Worm (Caenorhabditis elegans): ENCODE results near the gene C34E11.2.
A peak's percentile ranks its signal among the peaks of the same experiment; 100 is the strongest.

The C34E11.2 gene

ce11 chrX:11798057-11798555 lies 16.4 kb downstream of the C34E11.2 start, which contains the start of gene rsd-3 (continued):
- no peak for TF ChIP-seq saeg-2 (GFP tag; IDR thresholded peaks at IDR 0.05)
- no peak for TF ChIP-seq unc-130 (GFP tag; optimal IDR thresholded peaks at IDR 0.05)
- no peak for TF ChIP-seq ceh-62 (tag; optimal IDR thresholded peaks at IDR 0.05)
- no peak for TF ChIP-seq tra-1 (GFP tag; IDR thresholded peaks at IDR 0.05)
- peak; percentile 52; the same call in 1 of the 2 replicates for TF ChIP-seq ctbp-1 (GFP tag; IDR thresholded peaks at IDR 0.05)
- TF ChIP-seq daf-8 (GFP tag; IDR thresholded peaks at IDR 0.05), result no peak
- TF ChIP-seq ceh-32 (tag; optimal IDR thresholded peaks at IDR 0.05; ENCODE audit: poor library complexity), result no peak
- TF ChIP-seq R02D3.7 (tag; optimal IDR thresholded peaks at IDR 0.05), result no peak
- no peak for TF ChIP-seq lin-1 (GFP tag; IDR thresholded peaks at IDR 0.05)
- TF ChIP-seq Y48G9A.11 (GFP tag; IDR thresholded peaks at IDR 0.05), result no peak
- no peak for TF ChIP-seq zfp-3 (GFP tag; conservative IDR thresholded peaks at IDR 0.05)
- TF ChIP-seq ceh-82 (tag; optimal IDR thresholded peaks at IDR 0.05), result no peak
- TF ChIP-seq ceh-28 (tag; optimal IDR thresholded peaks at IDR 0.05), result peak; percentile 8
- no peak for TF ChIP-seq ZK546.5 (tag; optimal IDR thresholded peaks at IDR 0.05)
- TF ChIP-seq nhr-41 (GFP tag; IDR thresholded peaks at IDR 0.05), result no peak
- no peak for TF ChIP-seq cey-2 (tag; optimal IDR thresholded peaks at IDR 0.05; ENCODE audit: borderline replicate concordance, insufficient read depth)
- no peak for TF ChIP-seq ZK337.2 (GFP tag; IDR thresholded peaks at IDR 0.05)
- no peak for TF ChIP-seq daf-19 (GFP tag; conservative IDR thresholded peaks at IDR 0.05)
- no peak for TF ChIP-seq F49E8.2 (tag; optimal IDR thresholded peaks at IDR 0.05; ENCODE audit: borderline replicate concordance)
- TF ChIP-seq nhr-237 (tag; optimal IDR thresholded peaks at IDR 0.05), result no peak
- TF ChIP-seq unc-39 (tag; optimal IDR thresholded peaks at IDR 0.05), result no peak
- TF ChIP-seq daf-12 (tag; optimal IDR thresholded peaks at IDR 0.05), result no peak
- TF ChIP-seq F44E2.7 (GFP tag; IDR thresholded peaks at IDR 0.05), result no peak
- peak; percentile 84 for TF ChIP-seq hlh-11 (tag; optimal IDR thresholded peaks at IDR 0.05)
- TF ChIP-seq spr-1 (tag; optimal IDR thresholded peaks at IDR 0.05), result no peak
- peak in 1 of 2 experiments; percentile 49 for TF ChIP-seq lsy-2 (tag; optimal IDR thresholded peaks at IDR 0.05)
- TF ChIP-seq F10B5.3 (tag; optimal IDR thresholded peaks at IDR 0.05), result no peak
- no peak for TF ChIP-seq aly-2 (tag; optimal IDR thresholded peaks at IDR 0.05)
- peak in 1 of 2 experiments; percentile 65 for TF ChIP-seq mdl-1 (tag; optimal IDR thresholded peaks at IDR 0.05)
- no peak for TF ChIP-seq dmd-8 (GFP tag; IDR thresholded peaks at IDR 0.05)
- TF ChIP-seq lin-38 (GFP tag; IDR thresholded peaks at IDR 0.05), result 0 out of 2 replicates have a peak, but pooled peaks have one; percentile 24
- TF ChIP-seq ceh-44 (GFP tag; IDR thresholded peaks at IDR 0.05), result no peak
- no peak for TF ChIP-seq vab-7 (GFP tag; IDR thresholded peaks at IDR 0.05)
- TF ChIP-seq lin-29 (GFP tag; IDR thresholded peaks at IDR 0.05), result no peak
- TF ChIP-seq ceh-20 (GFP tag; IDR thresholded peaks at IDR 0.05), result no peak
- TF ChIP-seq hlh-30 (tag; optimal IDR thresholded peaks at IDR 0.05; ENCODE audit: insufficient read depth), result peak; percentile 71
- TF ChIP-seq nhr-77 (tag; optimal IDR thresholded peaks at IDR 0.05), result no peak
- no peak for TF ChIP-seq set-16 (GFP tag; IDR thresholded peaks at IDR 0.05)
- no peak for TF ChIP-seq F26F4.8 (GFP tag; conservative IDR thresholded peaks at IDR 0.05)
- TF ChIP-seq spr-3 (GFP tag; optimal IDR thresholded peaks at IDR 0.05), result no peak
- TF ChIP-seq ztf-11 (tag; optimal IDR thresholded peaks at IDR 0.05), result no peak
- no peak for TF ChIP-seq egl-43 (GFP tag; IDR thresholded peaks at IDR 0.05)
- TF ChIP-seq nhr-11 (tag; optimal IDR thresholded peaks at IDR 0.05), result no peak
- TF ChIP-seq zag-1 (tag; optimal IDR thresholded peaks at IDR 0.05), result no peak
- peak; percentile 67 for TF ChIP-seq hmg-1.1 (GFP tag; IDR thresholded peaks at IDR 0.05)
- TF ChIP-seq dpl-1 (GFP tag; optimal IDR thresholded peaks at IDR 0.05), result peak; percentile 20
- 0 out of 2 replicates have a peak, but pooled peaks have one; percentile 23 for TF ChIP-seq T26A8.4 (GFP tag; IDR thresholded peaks at IDR 0.05)
- TF ChIP-seq pha-4 (GFP tag; IDR thresholded peaks at IDR 0.05), result peak; percentile 38; the same call in 1 of the 2 replicates
- peak; percentile 70 for TF ChIP-seq pha-4 (tag; optimal IDR thresholded peaks at IDR 0.05)
- TF ChIP-seq sdz-12 (GFP tag; optimal IDR thresholded peaks at IDR 0.05), result no peak
- TF ChIP-seq nhr-28 (tag; optimal IDR thresholded peaks at IDR 0.05), result peak; percentile 74
- TF ChIP-seq dmd-9 (GFP tag; IDR thresholded peaks at IDR 0.05), result no peak

Measured in whole organism, L4 larva.